Fruit fly (Drosophila melanogaster): Measurements from ENCODE around the gene Snmp1.

The Snmp1 gene

DNA sequence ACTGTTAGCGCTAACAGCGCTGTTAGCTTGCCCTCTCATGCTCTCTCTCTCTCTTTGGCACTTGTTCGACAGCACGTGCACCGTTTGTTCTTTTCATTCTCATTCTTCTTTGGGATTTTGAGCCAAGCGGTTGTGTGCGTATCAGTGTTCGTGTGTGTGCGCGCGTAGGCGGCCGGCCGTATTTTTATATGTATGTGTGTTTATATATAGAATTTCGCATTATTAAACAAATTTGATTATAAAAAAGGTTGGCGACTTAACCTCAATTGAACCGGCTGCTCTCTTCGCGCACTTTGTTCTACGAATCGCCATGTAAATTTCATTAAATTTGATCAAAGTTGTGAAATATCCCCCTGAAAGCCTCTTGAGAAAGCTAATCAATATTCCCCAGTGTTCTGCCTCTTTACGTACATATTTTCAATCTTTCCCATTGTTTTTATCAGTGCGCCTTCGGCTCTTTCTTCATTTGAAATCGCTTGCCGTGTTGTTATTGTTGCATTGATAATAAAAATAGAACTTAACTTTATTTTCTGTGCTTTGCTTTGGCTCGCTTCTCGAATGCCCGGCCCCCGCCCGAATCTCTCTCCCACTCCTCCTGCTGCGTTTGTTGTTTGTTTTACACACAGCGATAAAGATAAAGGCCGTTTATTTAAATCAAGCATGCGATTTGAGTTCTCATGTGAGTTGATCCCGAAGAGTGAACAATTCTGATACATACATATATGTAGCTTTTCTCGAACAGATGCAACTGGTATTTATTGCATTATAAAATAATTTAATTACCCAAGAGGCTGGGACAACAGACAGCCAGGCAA is 31.3 kb upstream of the Snmp1 start:
- TF ChIP-seq Abd-B (GFP tag; optimal IDR thresholded peaks at IDR 0.05) = no peak
- no peak for TF ChIP-seq Dfd (GFP tag; optimal IDR thresholded peaks at IDR 0.05)
- peak; percentile 4 for TF ChIP-seq h (GFP tag; optimal IDR thresholded peaks at IDR 0.05)
- no peak for TF ChIP-seq N (GFP tag; optimal IDR thresholded peaks at IDR 0.05)
- TF ChIP-seq foxo (GFP tag; optimal IDR thresholded peaks at IDR 0.05) = no peak
- no peak for TF ChIP-seq sage (GFP tag; optimal IDR thresholded peaks at IDR 0.05)
- TF ChIP-seq dl (GFP tag; optimal IDR thresholded peaks at IDR 0.05; ENCODE audit: insufficient read depth in 1 of 2, partially characterized antibody in 2 of 2) = peak; percentile 30 to 33
- no peak for TF ChIP-seq jim (GFP tag; optimal IDR thresholded peaks at IDR 0.05)
- peak; percentile 50 for TF ChIP-seq Dif (GFP tag; optimal IDR thresholded peaks at IDR 0.05; ENCODE audit: partially characterized antibody)
- no peak for TF ChIP-seq Rel (GFP tag; optimal IDR thresholded peaks at IDR 0.05)
- peak; percentile 82 for TF ChIP-seq Rel (tag; optimal IDR thresholded peaks at IDR 0.05)
- TF ChIP-seq Vsx2 (GFP tag; optimal IDR thresholded peaks at IDR 0.05; ENCODE audit: partially characterized antibody) = peak; percentile 35
- TF ChIP-seq Mio (GFP tag; optimal IDR thresholded peaks at IDR 0.05) = no peak
- TF ChIP-seq Hr83 (GFP tag; optimal IDR thresholded peaks at IDR 0.05; ENCODE audit: poor library complexity, severe bottlenecking) = no peak
- TF ChIP-seq psq (GFP tag; optimal IDR thresholded peaks at IDR 0.05) = peak; percentile 77

DNA sequence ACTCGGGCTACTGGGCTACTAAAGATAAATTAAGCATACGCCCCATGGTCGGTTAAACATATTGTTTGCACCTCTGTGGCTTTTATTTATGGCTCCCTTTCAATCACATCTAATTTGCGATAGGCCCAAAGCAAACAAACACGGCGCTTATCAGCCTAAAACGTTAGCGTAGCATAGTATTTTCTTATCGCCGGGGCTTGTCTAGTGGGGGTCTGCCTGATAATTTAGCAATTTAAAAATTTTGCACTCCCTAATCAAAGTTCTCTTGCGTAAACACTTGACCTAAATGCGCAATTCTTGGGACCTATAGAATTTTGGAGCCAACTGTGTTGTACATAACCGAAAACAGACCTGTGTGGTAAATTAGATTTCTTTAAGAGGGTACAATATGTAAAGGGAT is 30.1 kb upstream of the Snmp1 start:
- TF ChIP-seq h (GFP tag; optimal IDR thresholded peaks at IDR 0.05) (peak; percentile 2), usp (GFP tag; optimal IDR thresholded peaks at IDR 0.05) (no peak), CrebA (GFP tag; optimal IDR thresholded peaks at IDR 0.05; ENCODE audit: borderline replicate concordance) (peak; percentile 2)

dm6 chr3R:21197566-21197965 is 29.6 kb upstream of the Snmp1 start:
- TF ChIP-seq Dif (GFP tag; optimal IDR thresholded peaks at IDR 0.05; ENCODE audit: partially characterized antibody) = no peak
- no peak for TF ChIP-seq woc (GFP tag; optimal IDR thresholded peaks at IDR 0.05)
- TF ChIP-seq brk (GFP tag; optimal IDR thresholded peaks at IDR 0.05) = no peak
- no peak for TF ChIP-seq Hr78 (GFP tag; optimal IDR thresholded peaks at IDR 0.05)
- TF ChIP-seq tai (GFP tag; optimal IDR thresholded peaks at IDR 0.05) = no peak
- no peak for TF ChIP-seq HLH106 (tag; optimal IDR thresholded peaks at IDR 0.05)
- no peak for TF ChIP-seq Hr83 (GFP tag; optimal IDR thresholded peaks at IDR 0.05; ENCODE audit: poor library complexity, severe bottlenecking)
- no peak for TF ChIP-seq ey (GFP tag; optimal IDR thresholded peaks at IDR 0.05)
- no peak for TF ChIP-seq pan (optimal IDR thresholded peaks at IDR 0.05)
- TF ChIP-seq CG9705 (GFP tag; optimal IDR thresholded peaks at IDR 0.05) = no peak
- TF ChIP-seq foxo (GFP tag; optimal IDR thresholded peaks at IDR 0.05) = no peak
- TF ChIP-seq fru (GFP tag; optimal IDR thresholded peaks at IDR 0.05) = no peak
- TF ChIP-seq rgr (GFP tag; optimal IDR thresholded peaks at IDR 0.05) = no peak
- no peak for TF ChIP-seq Jra (GFP tag; optimal IDR thresholded peaks at IDR 0.05)
- TF ChIP-seq Mio (GFP tag; optimal IDR thresholded peaks at IDR 0.05) = no peak
- no peak for TF ChIP-seq usp (GFP tag; optimal IDR thresholded peaks at IDR 0.05)
- TF ChIP-seq br (GFP tag; optimal IDR thresholded peaks at IDR 0.05) = no peak

dm6 chr3R:21195210-21195967 is 27.4 kb upstream of the Snmp1 start:
- TF ChIP-seq foxo (GFP tag; optimal IDR thresholded peaks at IDR 0.05) = peak in 1 of 2 experiments; percentile 32
- peak; percentile 18 for TF ChIP-seq h (GFP tag; optimal IDR thresholded peaks at IDR 0.05)
- TF ChIP-seq ey (GFP tag; optimal IDR thresholded peaks at IDR 0.05) = peak; percentile 18
- TF ChIP-seq psq (GFP tag; optimal IDR thresholded peaks at IDR 0.05) = no peak
- no peak for TF ChIP-seq Dif (GFP tag; optimal IDR thresholded peaks at IDR 0.05; ENCODE audit: partially characterized antibody)
- TF ChIP-seq rgr (GFP tag; optimal IDR thresholded peaks at IDR 0.05) = peak; percentile 3
- TF ChIP-seq br (GFP tag; optimal IDR thresholded peaks at IDR 0.05) = peak; percentile 10
- TF ChIP-seq Jra (GFP tag; optimal IDR thresholded peaks at IDR 0.05) = no peak
- no peak for TF ChIP-seq Abd-B (GFP tag; optimal IDR thresholded peaks at IDR 0.05)

- TF ChIP-seq lola (GFP tag; optimal IDR thresholded peaks at IDR 0.05) (no peak), OdsH (GFP tag; optimal IDR thresholded peaks at IDR 0.05) (no peak), dl (GFP tag; optimal IDR thresholded peaks at IDR 0.05; ENCODE audit: insufficient read depth in 1 of 2, partially characterized antibody in 2 of 2) (no peak), rgr (GFP tag; optimal IDR thresholded peaks at IDR 0.05) (no peak), CG9705 (GFP tag; optimal IDR thresholded peaks at IDR 0.05) (no peak), ey (GFP tag; optimal IDR thresholded peaks at IDR 0.05) (no peak), woc (GFP tag; optimal IDR thresholded peaks at IDR 0.05) (no peak), GATAd (GFP tag; optimal IDR thresholded peaks at IDR 0.05) (no peak), sage (GFP tag; optimal IDR thresholded peaks at IDR 0.05) (no peak), Vsx2 (GFP tag; optimal IDR thresholded peaks at IDR 0.05; ENCODE audit: partially characterized antibody) (no peak), pan (optimal IDR thresholded peaks at IDR 0.05) (no peak), Hnf4 (GFP tag; optimal IDR thresholded peaks at IDR 0.05) (no peak), Myc (optimal IDR thresholded peaks at IDR 0.05) (no peak), jim (GFP tag; optimal IDR thresholded peaks at IDR 0.05) (no peak), Hr78 (GFP tag; optimal IDR thresholded peaks at IDR 0.05) (no peak), fru (GFP tag; optimal IDR thresholded peaks at IDR 0.05) (no peak), CG32264 (GFP tag; optimal IDR thresholded peaks at IDR 0.05) (no peak)
Measured at dm6 chr3R:21193742-21194141, 25.7 kb upstream of the Snmp1 start.
